Worm (Caenorhabditis elegans) whole organism, young adult: ENCODE measurements around the gene rig-1.

Experiments
- die-1 ChIP-seq: sonication (generic microtip); optimal IDR thresholded peaks from 2 replicates; lab custom pipeline; 2016; ENCODE audit warnings: missing genotype, mild to moderate bottlenecking, missing genetic modification characterization, missing compliant biosample characterization
- pha-4 ChIP-seq: fragments of 150-350 bp; sonication (generic microtip); optimal IDR thresholded peaks from 2 replicates; lab custom pipeline; 2014; ENCODE audit warnings: missing biosample characterization, missing genetic modification reagents, missing genetic modification characterization

ce11 chrX:8646287-8646686 is 14.1 kb upstream of the rig-1 start:
- peak; percentile 92 for TF ChIP-seq die-1 (tag; lab: Kevin White, UChicago)
- no peak for TF ChIP-seq pha-4 (tag; lab: Kevin White, UChicago)
